Worm (Caenorhabditis elegans) whole organism, L4 larva: ENCODE measurements around the gene K08H2.10.

ENCODE experiments used
- aly-2 ChIP-seq: sonication (generic microtip); optimal IDR thresholded peaks from 2 replicates; lab custom pipeline; 2018; ENCODE audit warnings: missing biosample characterization, missing genetic modification characterization
- ama-1 ChIP-seq: fragments of 150-350 bp; optimal IDR thresholded peaks from 2 replicates; lab custom pipeline; 2014; ENCODE audit warnings: inconsistent platforms, mixed read lengths
- arid-1 ChIP-seq: fragments of 200-800 bp; sonication (Bioruptor generic); conservative IDR thresholded peaks from 2 replicates; pipeline ENCODE4 v1.3.6; 2022; ENCODE audit warnings: missing genetic modification reagents, missing genetic modification characterization, missing compliant biosample characterization
- lin-29 ChIP-seq: fragments of 200-800 bp; sonication (Bioruptor generic); IDR thresholded peaks from 2 replicates; pipeline ENCODE4 v1.3.6; 2022; ENCODE audit warnings: missing genetic modification reagents, missing genetic modification characterization, missing compliant biosample characterization
- lin-39 ChIP-seq: fragments of 150-350 bp; optimal IDR thresholded peaks from 2 replicates; lab custom pipeline; 2014; ENCODE audit warnings: missing biosample characterization, missing genetic modification reagents, missing genetic modification characterization
- mdl-1 ChIP-seq, 2 experiments: fragments of 150-350 bp in 1 of 2; sonication (generic microtip) in 1 of 2; optimal IDR thresholded peaks; 2 replicates each; lab custom pipeline; 2014 to 2017; ENCODE audit warnings: missing biosample characterization in 2 of 2, missing genetic modification characterization in 2 of 2
- nhr-102 ChIP-seq: sonication (generic microtip); optimal IDR thresholded peaks from 2 replicates; lab custom pipeline; 2016; ENCODE audit warnings: mild to moderate bottlenecking, missing genetic modification characterization, moderate library complexity, missing compliant biosample characterization
- nhr-237 ChIP-seq: sonication (generic microtip); optimal IDR thresholded peaks from 2 replicates; lab custom pipeline; 2017; ENCODE audit warnings: missing biosample characterization, missing genetic modification characterization
- nhr-28 ChIP-seq: fragments of 150-350 bp; optimal IDR thresholded peaks from 2 replicates; lab custom pipeline; 2014; ENCODE audit warnings: missing biosample characterization, missing genetic modification characterization
- nhr-76 ChIP-seq: fragments of 150-350 bp; optimal IDR thresholded peaks from 2 replicates; lab custom pipeline; 2014; ENCODE audit warnings: missing biosample characterization, missing genetic modification characterization
- snpc-1.2 ChIP-seq: fragments of 200-800 bp; sonication (Bioruptor generic); IDR thresholded peaks from 2 replicates; pipeline ENCODE4 v1.3.6; 2022; ENCODE audit warnings: missing genetic modification reagents, missing genetic modification characterization, missing compliant biosample characterization
- unc-130 ChIP-seq: sonication (generic microtip); optimal IDR thresholded peaks from 2 replicates; lab custom pipeline; 2016; ENCODE audit warnings: missing genetic modification reagents, missing genetic modification characterization, missing compliant biosample characterization
- unc-39 ChIP-seq: sonication (generic microtip); optimal IDR thresholded peaks from 2 replicates; lab custom pipeline; 2017; ENCODE audit warnings: missing biosample characterization, missing genetic modification characterization
- unc-62 ChIP-seq, 3 experiments: fragments of 150-350 bp in 1 of 3; sonication (generic microtip); optimal IDR thresholded peaks in 2 of 3; peaks in 1 of 3; 1 replicate in 1 of 3; 2 replicates in 2 of 3; lab custom pipeline; 2014 to 2017; ENCODE audit warnings: missing biosample characterization in 3 of 3, missing genetic modification characterization in 3 of 3, missing genetic modification reagents in 3 of 3, missing genotype in 1 of 3

ce11 chrX:13223437-13223836 lies 34.2 kb upstream of the K08H2.10 start, which contains the start of gene skr-20:
- no peak for TF ChIP-seq mdl-1 (tag; optimal IDR thresholded peaks at IDR 0.05; lab: Kevin White, UChicago)
- no peak for TF ChIP-seq snpc-1.2 (GFP tag; lab: Robert Waterston, UW)
- TF ChIP-seq unc-39: no peak
- no peak for TF ChIP-seq unc-130
- no peak for TF ChIP-seq lin-39 (tag; lab: Kevin White, UChicago)
- TF ChIP-seq lin-29 (GFP tag; lab: Robert Waterston, UW): no peak
- TF ChIP-seq ama-1: no peak
- TF ChIP-seq nhr-76 (tag; lab: Kevin White, UChicago): no peak
- TF ChIP-seq unc-62 (GFP tag; optimal IDR thresholded peaks at IDR 0.05 in 1 of 2; lab: Kevin White, UChicago): no peak
- no peak for TF ChIP-seq unc-62 (tag; optimal IDR thresholded peaks at IDR 0.05; lab: Kevin White, UChicago)
- TF ChIP-seq nhr-102 (tag; lab: Kevin White, UChicago): no peak
- TF ChIP-seq nhr-237 (tag; lab: Kevin White, UChicago): no peak
- no peak for TF ChIP-seq aly-2 (tag; lab: Kevin White, UChicago)
- no peak for TF ChIP-seq nhr-28
- TF ChIP-seq arid-1 (GFP tag; lab: Robert Waterston, UW): no peak
